Worm (Caenorhabditis elegans): Measurements from ENCODE around the gene K02D10.2.

Gene K02D10.2

ce11 chrIII:8738289-8738688 is 32.8 kb downstream of the K02D10.2 start:
- TF ChIP-seq unc-62 (GFP tag; optimal IDR thresholded peaks at IDR 0.05), result no peak

- no peak for TF ChIP-seq unc-62 (GFP tag; optimal IDR thresholded peaks at IDR 0.05)
These were observed 33.7 kb downstream of the K02D10.2 start for ce11 chrIII:8737391-8737790.

DNA sequence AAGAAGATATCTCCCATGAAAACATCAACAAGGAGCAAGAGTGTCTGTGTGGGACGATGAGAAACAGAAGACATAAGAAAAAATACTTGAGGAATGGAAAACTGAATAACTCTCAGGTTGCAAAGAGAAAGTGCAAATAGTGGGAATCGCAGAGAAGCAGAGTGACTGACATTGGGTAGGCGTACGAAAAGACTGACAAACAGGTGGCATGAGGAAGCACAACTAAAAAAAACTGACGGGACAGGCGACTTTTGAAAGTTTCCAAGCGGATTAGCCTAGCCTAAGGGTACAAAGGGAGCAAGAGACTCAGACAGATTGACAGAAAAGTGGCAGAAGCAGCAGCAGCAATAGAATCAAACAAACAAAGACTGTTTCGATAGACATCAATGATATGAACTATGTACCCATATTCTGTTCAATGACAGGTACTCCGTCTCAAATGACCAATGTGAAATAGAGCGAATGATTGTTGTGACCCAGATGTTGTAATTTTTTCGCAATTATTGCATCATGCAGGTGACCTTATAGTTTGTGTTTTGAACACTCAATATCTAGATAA is 36.7 kb downstream of the K02D10.2 start:
- no peak for TF ChIP-seq unc-62 (GFP tag; optimal IDR thresholded peaks at IDR 0.05)

ce11 chrIII:8733667-8734066 is 37.4 kb downstream of the K02D10.2 start:
- no peak for TF ChIP-seq unc-62 (GFP tag; optimal IDR thresholded peaks at IDR 0.05)

ce11 chrIII:8733237-8733636 is 37.8 kb downstream of the K02D10.2 start:
- TF ChIP-seq unc-62 (GFP tag; optimal IDR thresholded peaks at IDR 0.05), result no peak

DNA sequence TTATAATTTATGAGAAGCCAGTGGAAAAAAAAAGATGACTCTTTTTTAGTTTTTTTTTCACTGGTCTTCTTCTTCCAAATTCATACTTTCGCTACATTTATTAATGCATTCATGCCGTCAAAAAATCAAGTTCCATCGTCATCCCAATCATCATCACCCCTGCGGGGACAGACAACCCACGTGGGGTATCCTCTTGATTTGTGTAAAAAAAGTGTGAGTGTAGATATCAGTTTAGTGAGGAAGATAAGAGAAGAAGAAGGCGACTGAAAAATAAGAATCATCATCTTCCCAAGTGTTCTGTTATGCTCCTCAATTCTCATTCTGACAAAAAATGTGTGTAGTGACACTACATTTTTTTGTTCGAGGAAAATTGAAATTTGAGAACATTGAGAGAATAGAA is 39.1 kb downstream of the K02D10.2 start:
- no peak for TF ChIP-seq unc-62 (GFP tag; optimal IDR thresholded peaks at IDR 0.05)

DNA sequence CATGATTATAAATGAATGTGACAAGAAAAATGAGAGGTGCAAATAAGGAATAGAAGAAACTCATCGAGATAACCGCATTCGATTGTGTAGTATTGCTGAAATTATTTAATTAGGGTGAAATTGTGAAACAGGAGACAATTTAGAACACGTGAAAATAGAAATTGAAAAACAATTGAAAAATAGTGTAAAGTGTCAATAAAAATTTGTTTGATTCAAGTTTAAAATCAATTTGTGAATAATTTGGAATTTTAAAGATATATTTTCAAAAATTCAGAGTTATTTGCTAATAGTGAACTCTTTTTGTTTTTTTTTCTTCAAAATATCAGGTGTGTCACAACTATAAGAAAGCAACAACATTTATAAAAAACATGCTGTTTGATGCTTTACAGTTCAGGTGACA is 39.8 kb downstream of the K02D10.2 start, which contains the start of gene ZK370.4:
Gene ZK370.4, minus strand, starts transcription at position 101 of the 400 bp plus-strand sequence.
- TF ChIP-seq unc-62 (GFP tag; optimal IDR thresholded peaks at IDR 0.05), result no peak

DNA sequence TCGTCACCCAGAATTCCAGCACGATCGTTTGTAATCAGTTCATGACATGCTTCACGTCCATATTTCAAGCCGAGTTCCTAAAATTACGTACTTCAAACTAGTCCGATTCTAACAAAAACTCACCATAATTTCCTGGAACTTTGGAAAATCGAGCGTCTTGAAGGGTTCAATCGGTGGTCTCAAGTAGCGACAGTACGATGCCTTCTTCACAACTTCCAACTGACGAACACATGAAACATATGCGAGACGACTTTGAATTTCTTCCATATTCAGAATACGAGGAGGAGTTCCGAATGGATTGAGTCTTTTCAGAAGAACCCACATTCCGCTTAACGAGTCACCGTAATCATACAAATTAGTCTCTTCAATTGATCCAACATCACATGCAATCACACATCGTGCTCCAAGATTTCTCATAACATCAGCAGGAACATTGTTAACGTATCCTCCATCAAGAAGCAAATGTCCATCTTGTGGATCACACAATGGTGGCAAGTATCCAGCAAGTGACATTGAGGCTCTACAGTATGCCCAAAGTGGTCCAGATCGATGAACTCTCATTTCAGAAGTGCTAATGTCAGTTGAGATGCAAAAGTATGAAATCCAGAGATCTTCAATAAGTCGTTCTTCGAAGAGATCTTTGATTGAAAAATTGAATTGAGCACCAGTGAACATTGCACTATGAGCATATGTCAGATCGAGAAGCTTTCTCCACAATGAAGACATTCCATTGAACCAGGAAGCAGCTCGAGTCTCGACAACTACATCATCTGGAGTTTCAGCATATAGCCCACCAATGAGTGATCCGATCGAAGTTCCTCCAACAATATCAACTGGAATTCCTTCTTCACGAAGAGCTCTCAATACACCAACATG is 44.8 kb downstream of the K02D10.2 start:
- TF ChIP-seq unc-62 (GFP tag; optimal IDR thresholded peaks at IDR 0.05), result no peak

DNA sequence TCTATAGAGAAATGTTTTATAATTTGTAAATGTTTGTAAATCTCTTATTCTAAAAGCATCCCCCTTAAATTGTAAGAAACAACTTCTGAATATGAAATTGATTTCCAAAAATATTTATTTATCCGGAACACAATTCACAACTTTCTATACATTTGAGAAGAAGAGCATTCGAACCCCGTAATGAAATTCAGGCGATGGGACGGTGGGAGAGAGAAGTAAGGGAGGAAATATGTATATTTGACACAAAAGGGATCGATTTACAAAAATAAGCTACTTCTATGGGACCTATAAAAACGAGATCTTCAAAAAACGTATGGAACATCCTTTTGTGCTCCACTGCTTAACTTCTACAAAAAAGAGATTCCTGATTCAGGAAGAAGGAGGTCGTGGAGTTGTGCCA is 45.8 kb downstream of the K02D10.2 start:
- TF ChIP-seq unc-62 (GFP tag; optimal IDR thresholded peaks at IDR 0.05), result no peak

Measured in whole organism, dauer.